Worm (Caenorhabditis elegans): ENCODE measurements around the gene Y45F3A.9.

Y45F3A.9 gene

DNA sequence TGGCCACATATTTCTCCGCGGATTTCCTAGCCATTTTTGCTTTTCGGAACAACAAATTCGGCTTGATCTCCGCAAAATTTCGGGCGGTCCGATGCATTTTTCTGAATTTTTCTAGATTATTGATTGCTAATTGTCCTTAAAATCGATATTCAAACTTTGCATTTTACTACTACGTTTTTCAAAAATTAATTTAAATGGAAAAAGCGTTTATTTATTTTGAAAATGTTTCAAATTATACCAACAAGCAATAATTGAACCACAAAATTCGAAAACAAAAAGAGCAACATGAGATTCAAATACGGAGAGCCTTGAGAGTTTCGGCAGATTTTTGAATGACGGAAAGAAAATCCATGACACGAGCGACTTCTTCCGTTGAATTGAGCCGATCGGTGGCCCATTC is at the start of gene Y45F3A.9:
TSS of gene Y45F3A.9 (minus strand) at position 101 of the 400 bp plus-strand sequence.
- TF ChIP-seq mes-4 (tag; optimal IDR thresholded peaks at IDR 0.05), result no peak
- TF ChIP-seq sptf-2 (GFP tag; optimal IDR thresholded peaks at IDR 0.05), result no peak
- TF ChIP-seq F57A8.1 (GFP tag; optimal IDR thresholded peaks at IDR 0.05), result no peak
- TF ChIP-seq ztf-6 (GFP tag; IDR thresholded peaks at IDR 0.05), result no peak
- TF ChIP-seq lsy-27 (tag; optimal IDR thresholded peaks at IDR 0.05; ENCODE audit: borderline replicate concordance, insufficient read depth), result no peak
- no peak for TF ChIP-seq D2030.7 (GFP tag; IDR thresholded peaks at IDR 0.05)
- TF ChIP-seq dpff-1 (tag; optimal IDR thresholded peaks at IDR 0.05), result no peak
- TF ChIP-seq lin-54 (GFP tag; optimal IDR thresholded peaks at IDR 0.05), result no peak

DNA sequence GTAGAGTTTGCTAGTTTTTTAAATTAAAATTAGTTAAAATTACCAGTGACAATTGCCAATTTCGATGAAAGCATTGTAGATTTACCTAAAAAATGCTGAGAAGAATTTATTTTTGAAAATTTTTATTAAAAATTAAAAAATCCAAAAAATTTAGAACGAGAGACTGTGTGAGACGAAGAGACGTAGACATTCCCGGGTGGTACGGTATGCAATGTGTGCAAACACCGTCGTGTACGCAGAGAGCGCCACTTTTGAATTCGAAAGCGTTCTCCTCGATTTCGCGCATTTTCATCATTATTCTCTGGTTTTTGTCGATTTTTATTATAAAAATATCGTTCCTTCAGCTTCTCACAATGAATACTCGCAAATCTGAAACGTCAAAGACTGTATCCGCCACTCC is 47.8 kb upstream of the Y45F3A.9 start, which contains the start of the genes dhs-11 and orc-1:
TSS of gene dhs-11 (minus strand) at position 85 of the 400 bp plus-strand sequence.
TSS of gene orc-1 (plus strand) at position 349 of the 400 bp plus-strand sequence.
- TF ChIP-seq mxl-1 (tag; optimal IDR thresholded peaks at IDR 0.05) (no peak), nfya-2 (GFP tag; IDR thresholded peaks at IDR 0.05) (no peak), zim-3 (tag; optimal IDR thresholded peaks at IDR 0.05) (no peak), pha-4 (tag; optimal IDR thresholded peaks at IDR 0.05) (no peak), tbp1 (GFP tag; optimal IDR thresholded peaks at IDR 0.05) (peak; percentile 35), rpc-1 (optimal IDR thresholded peaks at IDR 0.05) (no peak), rpc-1 (tag; optimal IDR thresholded peaks at IDR 0.05) (no peak), K11D2.4 (GFP tag; IDR thresholded peaks at IDR 0.05) (no peak), lsl-1 (GFP tag; optimal IDR thresholded peaks at IDR 0.05) (peak; percentile 90), hsf-1 (GFP tag; IDR thresholded peaks at IDR 0.05) (no peak), ceh-79 (tag; optimal IDR thresholded peaks at IDR 0.05) (no peak), attf-5 (GFP tag; optimal IDR thresholded peaks at IDR 0.05) (peak; percentile 41), F49E8.2 (tag; optimal IDR thresholded peaks at IDR 0.05; ENCODE audit: insufficient read depth) (no peak), snpc-4 (GFP tag; optimal IDR thresholded peaks at IDR 0.05) (no peak), snpc-4 (tag; optimal IDR thresholded peaks at IDR 0.05) (peak in 1 of 4 experiments; percentile 45), ets-4 (GFP tag; optimal IDR thresholded peaks at IDR 0.05) (no peak), D2030.7 (GFP tag; IDR thresholded peaks at IDR 0.05) (peak; percentile 87), B0019.2 (GFP tag; conservative IDR thresholded peaks at IDR 0.05) (no peak), mcd-1 (GFP tag; IDR thresholded peaks at IDR 0.05) (0 out of 2 replicates have a peak, but pooled peaks have one; percentile 41), bed-2 (GFP tag; IDR thresholded peaks at IDR 0.05) (no peak), ccch-3 (GFP tag; optimal IDR thresholded peaks at IDR 0.05) (no peak), athp-1 (tag; optimal IDR thresholded peaks at IDR 0.05) (no peak), F23B12.7 (tag; optimal IDR thresholded peaks at IDR 0.05; ENCODE audit: insufficient read depth) (no peak), nfya-1 (tag; optimal IDR thresholded peaks at IDR 0.05; ENCODE audit: borderline replicate concordance, insufficient read depth) (no peak), nfyb-1 (GFP tag; IDR thresholded peaks at IDR 0.05) (no peak), ztf-18 (tag; optimal IDR thresholded peaks at IDR 0.05) (no peak), ama-1 (optimal IDR thresholded peaks at IDR 0.05) (no peak), ama-1 (GFP tag; optimal IDR thresholded peaks at IDR 0.05) (no peak), hmg-1.2 (GFP tag; IDR thresholded peaks at IDR 0.05) (peak; percentile 99), madf-6 (GFP tag; IDR thresholded peaks at IDR 0.05) (peak; percentile 84), Y67H2A.10 (GFP tag; conservative IDR thresholded peaks at IDR 0.05) (no peak), ceh-58 (GFP tag; IDR thresholded peaks at IDR 0.05) (no peak), ceh-100 (GFP tag; IDR thresholded peaks at IDR 0.05) (no peak), snpc-1.3 (tag; optimal IDR thresholded peaks at IDR 0.05; ENCODE audit: insufficient read depth) (peak; percentile 57), F33H1.4 (GFP tag; IDR thresholded peaks at IDR 0.05) (peak; percentile 66), unc-130 (GFP tag; optimal IDR thresholded peaks at IDR 0.05) (peak; percentile 24), lsy-27 (tag; optimal IDR thresholded peaks at IDR 0.05; ENCODE audit: borderline replicate concordance, insufficient read depth) (no peak), Y56A3A.18 (GFP tag; IDR thresholded peaks at IDR 0.05) (no peak), snpc-3.4 (tag; optimal IDR thresholded peaks at IDR 0.05) (peak; percentile 42), madf-3 (GFP tag; IDR thresholded peaks at IDR 0.05) (no peak), nhr-27 (tag; optimal IDR thresholded peaks at IDR 0.05) (no peak), egl-18 (GFP tag; IDR thresholded peaks at IDR 0.05) (no peak)

All from whole organism, young adult.